Fruit fly (Drosophila melanogaster) whole organism, pupa: ENCODE data around the gene stg1.

Source experiments
- CG8301 ChIP-seq: fragments of 200-800 bp; sonication (Bioruptor generic); optimal IDR thresholded peaks from 2 replicates; lab custom pipeline; 2018; ENCODE audit warnings: missing biosample characterization, mild to moderate bottlenecking, missing genetic modification characterization
- D1 ChIP-seq: fragments of 200-800 bp; sonication (Bioruptor generic); optimal IDR thresholded peaks from 2 replicates; lab custom pipeline; 2018; ENCODE audit warnings: missing biosample characterization, mild to moderate bottlenecking, missing genetic modification characterization, moderate library complexity

dm6 chrX:21123499-21123898, 29.9 kb downstream of the stg1 start, which contains the start of gene ldd:
- TF ChIP-seq D1 (tag; lab: Kevin White, UChicago) (no peak), CG8301 (tag; lab: Kevin White, UChicago) (no peak)
